Fruit fly (Drosophila melanogaster): Measurements from ENCODE around the gene CG14569.
A peak's percentile ranks its signal among the peaks of the same experiment; 100 is the strongest.

The CG14569 gene

DNA sequence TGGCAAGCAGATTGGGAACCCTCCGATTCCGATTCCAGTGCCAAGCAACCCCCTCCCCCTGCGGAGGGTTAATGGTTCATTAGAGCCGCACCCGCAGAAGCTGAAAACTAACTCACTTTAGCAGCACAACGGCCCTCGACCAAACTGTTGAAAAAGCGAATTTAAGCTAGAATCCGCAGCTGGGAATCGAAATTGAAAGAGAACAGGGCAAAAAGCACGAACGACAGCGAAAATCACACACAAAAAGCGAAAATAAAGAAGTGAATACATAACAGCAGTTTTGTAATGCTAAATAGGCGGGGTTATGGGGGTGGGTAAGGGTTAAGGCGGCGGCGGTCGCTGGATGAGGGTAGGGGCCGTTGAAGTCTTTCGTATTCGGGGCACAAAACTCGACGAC is 3.6 kb downstream of the CG14569 start:
- TF ChIP-seq CG17801 (GFP tag; optimal IDR thresholded peaks at IDR 0.05; ENCODE audit: partially characterized antibody): no peak

DNA sequence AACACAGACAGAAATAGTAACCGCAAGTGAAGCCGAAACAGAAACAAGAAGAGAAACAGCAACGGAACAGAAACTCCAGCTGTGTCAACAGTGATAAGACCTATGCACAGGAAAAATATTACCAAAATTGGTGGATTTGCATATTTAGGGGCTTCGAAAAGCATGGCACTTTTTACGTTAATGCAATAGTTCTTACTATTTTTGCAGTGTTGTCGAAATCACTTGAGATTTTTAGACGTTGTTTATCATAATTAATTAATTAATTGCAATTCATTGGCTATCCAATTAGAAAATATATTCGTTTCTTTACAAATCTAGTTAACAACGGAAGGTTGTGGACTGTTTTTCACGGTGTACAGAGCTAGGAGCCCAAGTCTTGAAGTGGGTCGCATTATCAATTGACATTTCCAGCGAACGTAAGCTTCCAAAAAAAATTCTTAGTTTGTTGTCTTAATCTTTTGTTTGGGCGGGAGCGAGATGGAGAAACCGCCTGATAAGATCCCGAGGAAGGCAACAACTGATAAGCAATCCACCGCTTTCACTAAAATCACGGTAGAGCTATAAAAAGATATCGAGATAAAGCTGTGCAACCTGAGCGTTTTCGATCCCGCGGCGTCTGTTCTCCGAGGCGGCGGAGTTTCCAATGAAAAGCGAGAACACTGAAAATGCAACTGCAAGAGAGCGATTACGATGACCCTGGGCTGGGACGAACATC is 4.2 kb downstream of the CG14569 start:
- TF ChIP-seq CG17801 (GFP tag; optimal IDR thresholded peaks at IDR 0.05; ENCODE audit: partially characterized antibody): peak; percentile 16

DNA sequence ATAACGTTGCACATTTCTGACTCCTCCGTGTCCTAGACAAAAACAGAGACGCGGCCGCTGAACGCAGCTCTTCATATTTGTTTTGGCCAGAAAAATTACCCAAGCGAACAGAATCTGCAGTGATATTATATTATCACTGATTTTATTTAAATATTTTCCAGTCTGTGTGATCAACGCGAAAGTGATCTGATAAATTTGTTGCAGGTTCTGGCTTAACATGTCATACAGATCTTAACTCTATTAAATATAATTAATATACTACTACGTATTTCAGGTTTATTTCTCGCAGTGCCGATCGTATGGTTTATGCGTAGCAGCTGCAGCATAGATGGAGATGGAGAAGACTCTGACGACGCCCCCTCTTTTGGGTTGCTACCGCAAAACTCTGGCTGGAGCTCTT is 10.5 kb downstream of the CG14569 start:
- TF ChIP-seq CG17801 (GFP tag; optimal IDR thresholded peaks at IDR 0.05; ENCODE audit: partially characterized antibody): no peak

DNA sequence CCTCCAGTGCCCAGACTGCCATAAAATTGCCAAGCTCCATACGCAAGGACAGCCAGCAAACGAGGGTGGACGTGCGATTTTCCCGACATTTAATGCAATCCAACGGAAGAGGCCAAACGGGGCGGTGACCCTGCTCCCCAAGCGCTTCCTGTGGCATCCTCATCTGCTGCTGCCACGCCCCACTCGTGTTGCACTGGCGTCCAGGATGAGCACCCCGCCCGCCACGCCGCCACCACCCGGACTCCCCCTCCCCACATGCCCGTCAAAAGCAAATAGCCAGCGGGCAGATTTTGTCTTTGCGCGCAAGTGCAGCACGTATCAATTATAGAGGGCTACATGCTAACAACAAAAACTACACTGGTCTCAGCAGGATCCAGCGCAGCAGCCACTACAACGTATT is 13.1 kb downstream of the CG14569 start:
- TF ChIP-seq CG17801 (GFP tag; optimal IDR thresholded peaks at IDR 0.05; ENCODE audit: partially characterized antibody): no peak

DNA sequence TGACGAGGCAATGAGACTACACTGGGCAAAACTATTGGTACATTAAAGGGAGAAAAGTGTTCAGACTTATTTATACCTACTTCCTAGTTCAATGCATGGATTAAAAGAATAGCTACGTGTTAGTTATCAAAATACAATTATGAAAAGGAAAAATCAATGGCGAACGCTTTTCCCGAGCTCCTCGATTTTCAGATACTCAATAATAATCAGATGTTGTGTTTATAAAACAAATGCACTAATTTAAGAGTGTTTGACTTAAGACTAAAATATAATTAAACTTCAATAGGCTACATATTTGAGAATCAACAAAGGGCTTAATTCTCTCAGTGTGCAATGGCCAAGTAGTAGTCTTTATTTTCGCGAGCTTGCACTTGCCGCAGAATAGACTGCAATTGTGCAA is 15.4 kb downstream of the CG14569 start:
- no peak for TF ChIP-seq CG17801 (GFP tag; optimal IDR thresholded peaks at IDR 0.05; ENCODE audit: partially characterized antibody)

DNA sequence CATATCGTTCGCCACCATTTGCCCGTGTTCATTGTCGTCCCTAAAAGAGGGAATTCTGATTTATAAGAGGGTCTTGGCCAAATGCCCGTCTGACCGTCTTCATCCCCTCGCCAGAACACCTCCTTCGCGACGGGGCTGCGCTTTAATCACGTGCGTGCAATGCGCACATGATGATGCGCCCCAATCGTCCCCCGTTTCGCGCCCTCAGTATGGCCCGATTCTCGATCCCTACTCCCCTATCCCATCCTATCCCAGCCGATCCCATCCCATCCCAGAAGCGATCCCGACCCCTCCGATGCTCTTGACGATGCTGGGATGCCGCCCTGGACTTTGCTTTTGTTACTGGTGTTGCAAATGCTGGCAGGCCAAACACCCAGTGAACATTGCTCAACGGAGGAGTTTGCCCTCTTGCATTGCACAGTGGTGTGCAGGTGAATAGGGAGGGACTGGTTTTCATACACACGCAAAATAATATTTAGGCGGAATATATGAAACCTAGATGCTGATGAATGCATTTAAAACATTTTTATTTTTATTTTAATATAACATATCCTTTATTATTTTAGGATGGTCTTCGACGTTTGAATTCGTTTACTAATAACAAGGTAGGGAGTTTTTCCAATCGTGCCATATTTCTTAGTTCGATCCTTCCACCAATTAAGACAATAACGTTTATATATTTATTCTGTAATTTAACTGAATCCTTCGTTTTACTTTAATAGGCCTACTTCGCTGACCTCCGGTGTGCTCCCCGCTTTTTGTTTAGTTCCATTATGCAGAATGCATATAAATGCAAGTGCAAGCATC is 21.4 kb downstream of the CG14569 start:
- TF ChIP-seq CG17801 (GFP tag; optimal IDR thresholded peaks at IDR 0.05; ENCODE audit: partially characterized antibody): no peak

DNA sequence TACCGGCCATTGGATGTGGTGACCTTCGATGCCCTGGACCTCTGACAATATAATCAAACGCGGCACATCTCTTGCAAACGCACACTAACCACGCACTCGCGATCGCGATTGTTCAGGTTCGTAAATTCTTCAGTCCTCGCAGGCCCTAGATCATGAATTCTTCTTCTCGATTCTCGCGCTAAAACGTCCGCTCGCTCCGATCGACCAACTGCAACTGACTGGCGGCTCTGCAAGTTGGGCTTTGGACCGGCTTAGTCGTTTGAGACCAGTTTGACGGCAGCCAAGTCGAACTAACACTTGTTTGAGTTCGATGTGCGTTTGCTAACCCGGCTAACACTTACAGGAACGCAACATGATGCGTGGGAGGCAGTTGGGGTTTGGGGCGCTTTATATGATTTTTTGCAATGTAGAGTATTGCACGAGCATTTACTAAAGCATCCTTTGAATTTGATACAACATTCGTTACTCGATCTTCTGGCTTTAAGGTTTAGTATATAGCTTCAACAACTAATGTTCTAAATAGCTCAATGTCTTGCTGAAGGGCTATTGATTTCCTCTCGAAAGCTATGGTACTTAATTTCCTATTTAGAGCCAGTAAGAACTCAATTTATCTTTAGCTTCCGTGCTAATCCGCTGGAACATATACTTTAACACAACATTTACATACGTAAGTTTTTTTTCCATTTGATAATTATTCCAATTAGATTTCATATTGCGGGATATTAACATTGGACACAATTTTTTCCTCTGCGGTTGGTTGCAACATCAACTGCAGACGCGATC is 25.0 kb downstream of the CG14569 start, which contains the start of gene CG32447:
TSS of gene CG32447 (minus strand) at position 222 of the 783 bp plus-strand sequence.
- no peak for TF ChIP-seq CG17801 (GFP tag; optimal IDR thresholded peaks at IDR 0.05; ENCODE audit: partially characterized antibody)

DNA sequence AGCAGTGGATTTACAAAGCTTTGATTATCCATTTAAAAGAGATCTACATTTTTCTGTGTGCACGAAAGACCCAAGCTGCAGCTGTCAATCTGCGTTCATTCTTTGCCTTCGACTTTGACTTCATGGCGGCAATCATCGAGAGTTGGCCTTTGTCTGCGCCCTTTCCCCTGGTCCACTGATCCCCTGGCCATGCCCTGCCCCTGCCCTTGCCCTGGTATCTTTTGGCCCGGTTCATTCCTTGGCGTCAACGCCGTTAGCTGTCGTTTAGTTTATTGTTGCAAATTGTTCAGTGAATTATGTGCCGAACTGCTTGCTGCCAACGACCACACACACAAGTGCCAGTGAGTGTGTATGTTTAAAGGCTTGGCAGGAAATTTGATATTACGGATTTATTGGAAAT is 30.4 kb downstream of the CG14569 start:
- no peak for TF ChIP-seq CG17801 (GFP tag; optimal IDR thresholded peaks at IDR 0.05; ENCODE audit: partially characterized antibody)

DNA sequence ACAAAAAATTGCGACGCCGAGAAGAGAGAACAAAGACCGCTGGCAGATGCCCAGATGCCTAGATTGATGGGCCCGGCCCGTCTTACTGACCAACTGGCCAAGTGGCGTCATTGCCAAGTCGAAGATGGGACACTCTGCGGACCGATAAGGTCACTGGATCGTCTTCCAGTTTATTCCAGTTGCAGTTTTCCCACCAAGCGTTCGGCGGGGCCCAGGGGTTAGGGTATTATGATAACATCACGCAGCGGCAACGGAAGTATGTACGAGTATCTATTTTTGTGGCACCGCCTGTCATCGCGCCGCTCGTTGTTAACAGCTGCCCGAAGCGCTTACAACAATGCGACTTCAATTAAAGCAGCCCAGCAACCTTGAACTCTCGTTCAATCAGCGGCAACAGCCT is 31.3 kb downstream of the CG14569 start:
- no peak for TF ChIP-seq CG17801 (GFP tag; optimal IDR thresholded peaks at IDR 0.05; ENCODE audit: partially characterized antibody)

DNA sequence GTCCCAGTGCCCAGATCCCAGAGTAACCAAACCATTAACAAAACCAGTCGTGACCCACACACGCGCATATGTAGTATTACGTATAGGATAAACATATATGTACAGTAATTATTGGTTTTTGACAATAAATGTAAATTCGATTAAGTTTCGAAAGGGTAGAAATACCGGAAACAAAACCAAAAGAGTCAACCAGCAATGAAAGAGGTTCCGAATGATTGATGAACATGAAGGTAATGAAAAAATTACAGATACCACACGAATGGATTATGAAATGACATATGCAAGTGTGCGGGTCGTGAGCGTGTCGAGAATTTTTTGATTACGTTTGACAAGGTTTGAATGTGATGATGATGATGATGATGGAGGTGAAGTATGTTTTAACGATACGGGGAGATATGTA is 36.7 kb downstream of the CG14569 start:
- no peak for TF ChIP-seq CG17801 (GFP tag; optimal IDR thresholded peaks at IDR 0.05; ENCODE audit: partially characterized antibody)

DNA sequence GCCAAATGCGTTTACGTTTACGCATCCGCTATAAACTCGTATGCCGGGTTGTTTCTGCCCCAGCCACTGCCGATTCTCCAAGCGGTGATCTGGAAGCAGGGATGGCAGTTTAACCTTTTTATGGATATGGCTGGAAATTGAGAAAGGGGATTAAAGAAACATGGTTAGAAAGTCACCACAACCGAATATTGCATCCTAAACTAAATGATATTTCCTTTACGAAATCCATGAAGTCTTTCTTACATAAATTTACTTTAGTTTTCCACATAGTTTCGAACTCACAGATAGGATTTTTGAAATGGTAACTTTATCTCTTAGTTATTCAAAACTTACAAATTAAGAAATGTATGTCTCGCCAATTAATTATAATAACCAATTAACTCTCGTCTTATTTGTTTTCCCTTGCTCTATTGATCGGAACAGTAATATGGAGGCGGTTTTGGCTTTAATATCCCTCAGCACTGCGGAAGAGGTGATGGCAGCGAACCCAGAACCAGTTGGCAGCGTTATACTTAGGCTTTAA is 42.7 kb downstream of the CG14569 start:
- TF ChIP-seq CG17801 (GFP tag; optimal IDR thresholded peaks at IDR 0.05; ENCODE audit: partially characterized antibody): no peak

DNA sequence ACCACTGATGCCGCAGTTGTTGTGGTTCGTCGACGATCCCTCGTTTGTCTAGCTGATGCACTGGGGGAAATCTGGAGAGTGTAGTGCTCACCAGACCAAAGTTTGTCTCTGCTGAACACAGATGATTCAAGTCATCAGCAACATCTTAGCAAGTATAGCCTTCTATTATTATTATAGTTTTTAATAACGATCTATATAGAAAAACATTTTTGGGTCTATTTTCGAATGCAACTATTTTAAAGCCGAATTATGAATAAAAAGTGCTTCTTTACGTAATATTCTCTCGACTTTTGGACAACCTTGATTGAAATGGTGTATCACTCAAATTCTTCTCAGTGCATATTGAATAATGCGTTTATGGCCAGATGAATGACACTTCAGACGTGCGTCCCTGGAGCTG is 45.6 kb downstream of the CG14569 start:
- no peak for TF ChIP-seq CG17801 (GFP tag; optimal IDR thresholded peaks at IDR 0.05; ENCODE audit: partially characterized antibody)

DNA sequence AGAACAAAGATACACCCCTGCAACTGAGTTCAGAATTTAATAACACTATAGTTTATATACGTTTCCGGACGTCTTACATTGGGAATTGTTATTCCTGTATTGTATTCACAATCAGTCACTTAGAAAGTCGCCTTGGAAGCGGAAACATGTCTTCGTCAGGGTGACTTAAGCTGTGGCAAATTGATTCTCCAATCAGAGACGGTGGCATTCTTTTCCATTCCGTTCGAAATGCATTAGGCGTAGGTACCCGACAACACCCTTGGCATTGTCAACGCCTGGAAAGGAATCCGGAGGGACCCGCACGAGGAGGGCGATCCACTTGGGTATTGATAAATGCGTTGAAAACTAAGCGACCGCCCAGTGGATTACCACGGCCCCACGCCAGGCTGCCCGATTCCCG is 47.4 kb downstream of the CG14569 start, which contains the start of gene Sfp78E:
TSS of gene Sfp78E (minus strand) at position 101 of the 400 bp plus-strand sequence.
- no peak for TF ChIP-seq CG17801 (GFP tag; optimal IDR thresholded peaks at IDR 0.05; ENCODE audit: partially characterized antibody)
